Fruit fly (Drosophila melanogaster) Kc167 (cell line): ENCODE results near the gene CG32152.

Experiments
- Myc ChIP-seq: fragments of >200 bp; optimal IDR thresholded peaks from 2 replicates; lab custom pipeline; 2017; ENCODE audit warnings: missing external identifiers
- Sin3A ChIP-seq: fragments of >200 bp; optimal IDR thresholded peaks from 2 replicates; lab custom pipeline; 2018; ENCODE audit warnings: missing external identifiers
- h ChIP-seq: fragments of >200 bp; optimal IDR thresholded peaks from 3 replicates; lab custom pipeline; 2018; ENCODE audit warnings: missing external identifiers
- insv ChIP-seq: fragments of >200 bp; optimal IDR thresholded peaks from 3 replicates; lab custom pipeline; 2018; ENCODE audit warnings: missing external identifiers
- psq ChIP-seq: fragments of >200 bp; optimal IDR thresholded peaks from 2 replicates; lab custom pipeline; 2017; ENCODE audit warnings: missing external identifiers
- ttk ChIP-seq: sonication (Bioruptor generic); optimal IDR thresholded peaks from 2 replicates; lab custom pipeline; 2017; ENCODE audit warnings: missing external identifiers

The CG32152 gene

dm6 chr3L:16113607-16114337, 30.1 kb downstream of the CG32152 start:
- TF ChIP-seq psq (lab: Kevin White, UChicago), result no peak
- TF ChIP-seq Sin3A (lab: Kevin White, UChicago), result no peak
- TF ChIP-seq h (lab: Kevin White, UChicago), result no peak
- no peak for TF ChIP-seq Myc (lab: Kevin White, UChicago)
- no peak for TF ChIP-seq insv (lab: Kevin White, UChicago)
- TF ChIP-seq ttk (lab: Kevin White, UChicago), result no peak

dm6 chr3L:16113003-16113606, 30.7 kb downstream of the CG32152 start, which contains the start of gene Taf4:
TSS of gene Taf4 (plus strand) at chr3L:16113212.
- TF ChIP-seq h (lab: Kevin White, UChicago), result no peak
- TF ChIP-seq psq (lab: Kevin White, UChicago), result no peak
- TF ChIP-seq Myc (lab: Kevin White, UChicago), result no peak
- no peak for TF ChIP-seq insv (lab: Kevin White, UChicago)
- TF ChIP-seq Sin3A (lab: Kevin White, UChicago), result no peak
- TF ChIP-seq ttk (lab: Kevin White, UChicago), result no peak

- TF ChIP-seq ttk (lab: Kevin White, UChicago) (no peak), h (lab: Kevin White, UChicago) (no peak), psq (lab: Kevin White, UChicago) (no peak), Myc (lab: Kevin White, UChicago) (no peak), insv (lab: Kevin White, UChicago) (no peak), Sin3A (lab: Kevin White, UChicago) (no peak)
Measured at dm6 chr3L:16112069-16112820, 31.6 kb downstream of the CG32152 start, which contains the start of gene Zn72D. TSS of gene Zn72D (minus strand) at chr3L:16112626.

dm6 chr3L:16105528-16105927, 38.3 kb downstream of the CG32152 start, which contains the start of the genes IntS9 and CG43295:
TSS of gene IntS9 (minus strand) at chr3L:16105627.
TSS of gene CG43295 (plus strand) at chr3L:16105852.
- TF ChIP-seq ttk (lab: Kevin White, UChicago) (no peak), psq (lab: Kevin White, UChicago) (no peak), Sin3A (lab: Kevin White, UChicago) (no peak), insv (lab: Kevin White, UChicago) (no peak), Myc (lab: Kevin White, UChicago) (no peak), h (lab: Kevin White, UChicago) (no peak)

- no peak for TF ChIP-seq h (lab: Kevin White, UChicago)
- TF ChIP-seq ttk (lab: Kevin White, UChicago), result no peak
- no peak for TF ChIP-seq Myc (lab: Kevin White, UChicago)
- no peak for TF ChIP-seq Sin3A (lab: Kevin White, UChicago)
- TF ChIP-seq psq (lab: Kevin White, UChicago), result no peak
- TF ChIP-seq insv (lab: Kevin White, UChicago), result no peak
Measured at dm6 chr3L:16100059-16100458, 43.8 kb downstream of the CG32152 start, which contains the start of gene IleRS-m. TSS of gene IleRS-m (plus strand) at chr3L:16100280.

- TF ChIP-seq ttk (lab: Kevin White, UChicago) (no peak), h (lab: Kevin White, UChicago) (no peak), insv (lab: Kevin White, UChicago) (no peak), Myc (lab: Kevin White, UChicago) (no peak), psq (lab: Kevin White, UChicago) (no peak), Sin3A (lab: Kevin White, UChicago) (no peak)
Measured at dm6 chr3L:16097393-16097884, 46.4 kb downstream of the CG32152 start, which contains the start of the genes CG13074 and ATPsynbetaL. TSS of gene CG13074 (minus strand) at chr3L:16097493. TSS of gene ATPsynbetaL (plus strand) at chr3L:16097834.

dm6 chr3L:16090330-16090803, 53.5 kb downstream of the CG32152 start, which contains the start of the genes CG5235 and ClC-c:
TSS of gene CG5235 (minus strand) at chr3L:16090392.
TSS of gene ClC-c (plus strand) at chr3L:16090454.
- no peak for TF ChIP-seq h (lab: Kevin White, UChicago)
- TF ChIP-seq psq (lab: Kevin White, UChicago), result no peak
- TF ChIP-seq insv (lab: Kevin White, UChicago), result no peak
- no peak for TF ChIP-seq ttk (lab: Kevin White, UChicago)
- no peak for TF ChIP-seq Myc (lab: Kevin White, UChicago)
- no peak for TF ChIP-seq Sin3A (lab: Kevin White, UChicago)
